Fruit fly (Drosophila melanogaster) whole organism: ENCODE measurements around the gene Ser12.

Experiments used
- CG8478 ChIP-seq: fragments of >200 bp; optimal IDR thresholded peaks from 2 replicates; lab custom pipeline; 2018; ENCODE audit warnings: inconsistent platforms
- Dll ChIP-seq: fragments of >200 bp; optimal IDR thresholded peaks from 2 replicates; lab custom pipeline; 2017
- EcR ChIP-seq, 2 experiments: fragments of >200 bp; optimal IDR thresholded peaks; 2 replicates each; lab custom pipeline; 2017; ENCODE audit warnings: missing biosample characterization in 2 of 2, missing genetic modification characterization in 2 of 2, missing genetic modification reagents in 2 of 2
- pan ChIP-seq: fragments of >200 bp; optimal IDR thresholded peaks from 2 replicates; lab custom pipeline; 2017
- psq ChIP-seq: fragments of >200 bp; optimal IDR thresholded peaks from 2 replicates; lab custom pipeline; 2017
- usp ChIP-seq: fragments of >200 bp; optimal IDR thresholded peaks from 2 replicates; lab custom pipeline; 2017; ENCODE audit warnings: missing biosample characterization, missing genetic modification characterization, mixed read lengths

The Ser12 gene

dm6 chr2L:2251175-2251574, at the start of gene Ser12:
TSS of gene Ser12 (minus strand) at chr2L:2251275.
- TF ChIP-seq pan (lab: Kevin White, UChicago) (no peak), CG8478 (lab: Kevin White, UChicago) (no peak), EcR (GFP tag; optimal IDR thresholded peaks at IDR 0.05; lab: Kevin White, UChicago) (no peak), psq (lab: Kevin White, UChicago) (no peak), usp (GFP tag; lab: Kevin White, UChicago) (no peak), Dll (lab: Kevin White, UChicago) (no peak)

- TF ChIP-seq EcR (GFP tag; optimal IDR thresholded peaks at IDR 0.05; lab: Kevin White, UChicago) (no peak), pan (lab: Kevin White, UChicago) (no peak), psq (lab: Kevin White, UChicago) (no peak), CG8478 (lab: Kevin White, UChicago) (no peak), usp (GFP tag; lab: Kevin White, UChicago) (no peak), Dll (lab: Kevin White, UChicago) (no peak)
Measured at dm6 chr2L:2299803-2300202, 48.7 kb upstream of the Ser12 start, which contains the start of gene CG31949. TSS of gene CG31949 (plus strand) at chr2L:2300103.

- TF ChIP-seq Dll (lab: Kevin White, UChicago) (no peak), pan (lab: Kevin White, UChicago) (no peak), usp (GFP tag; lab: Kevin White, UChicago) (no peak), CG8478 (lab: Kevin White, UChicago) (no peak), psq (lab: Kevin White, UChicago) (no peak), EcR (GFP tag; optimal IDR thresholded peaks at IDR 0.05; lab: Kevin White, UChicago) (no peak)
Measured at dm6 chr2L:2290638-2291037, 39.6 kb upstream of the Ser12 start, which contains the start of gene robl22E. TSS of gene robl22E (minus strand) at chr2L:2290738.

dm6 chr2L:2289316-2289715, 38.2 kb upstream of the Ser12 start, which contains the start of gene CG17237:
TSS of gene CG17237 (minus strand) at chr2L:2289416.
- TF ChIP-seq EcR (GFP tag; optimal IDR thresholded peaks at IDR 0.05; lab: Kevin White, UChicago) (no peak), pan (lab: Kevin White, UChicago) (no peak), CG8478 (lab: Kevin White, UChicago) (no peak), usp (GFP tag; lab: Kevin White, UChicago) (no peak), Dll (lab: Kevin White, UChicago) (no peak), psq (lab: Kevin White, UChicago) (no peak)

- TF ChIP-seq usp (GFP tag; lab: Kevin White, UChicago) (no peak), Dll (lab: Kevin White, UChicago) (no peak), pan (lab: Kevin White, UChicago) (no peak), EcR (GFP tag; optimal IDR thresholded peaks at IDR 0.05; lab: Kevin White, UChicago) (no peak), CG8478 (lab: Kevin White, UChicago) (no peak), psq (lab: Kevin White, UChicago) (no peak)
Measured at dm6 chr2L:2287807-2288206, 36.7 kb upstream of the Ser12 start, which contains the start of gene CG42658. TSS of gene CG42658 (minus strand) at chr2L:2287907.

dm6 chr2L:2286773-2287172, 35.7 kb upstream of the Ser12 start, which contains the start of gene CG31681:
TSS of gene CG31681 (minus strand) at chr2L:2286873.
- no peak for TF ChIP-seq Dll (lab: Kevin White, UChicago)
- TF ChIP-seq CG8478 (lab: Kevin White, UChicago): no peak
- no peak for TF ChIP-seq psq (lab: Kevin White, UChicago)
- no peak for TF ChIP-seq EcR (GFP tag; optimal IDR thresholded peaks at IDR 0.05; lab: Kevin White, UChicago)
- TF ChIP-seq usp (GFP tag; lab: Kevin White, UChicago): no peak
- TF ChIP-seq pan (lab: Kevin White, UChicago): no peak

dm6 chr2L:2284863-2285262, 33.8 kb upstream of the Ser12 start, which contains the start of gene CG4271:
TSS of gene CG4271 (plus strand) at chr2L:2285163.
- TF ChIP-seq pan (lab: Kevin White, UChicago) (no peak), EcR (GFP tag; optimal IDR thresholded peaks at IDR 0.05; lab: Kevin White, UChicago) (no peak), Dll (lab: Kevin White, UChicago) (no peak), usp (GFP tag; lab: Kevin White, UChicago) (no peak), CG8478 (lab: Kevin White, UChicago) (no peak), psq (lab: Kevin White, UChicago) (no peak)

- TF ChIP-seq pan (lab: Kevin White, UChicago) (no peak), usp (GFP tag; lab: Kevin White, UChicago) (no peak), psq (lab: Kevin White, UChicago) (no peak), EcR (GFP tag; optimal IDR thresholded peaks at IDR 0.05; lab: Kevin White, UChicago) (no peak), Dll (lab: Kevin White, UChicago) (no peak), CG8478 (lab: Kevin White, UChicago) (no peak)
Measured at dm6 chr2L:2269040-2269439, 18.0 kb upstream of the Ser12 start, which contains the start of gene CG17242. TSS of gene CG17242 (minus strand) at chr2L:2269140.

dm6 chr2L:2265221-2265620, 14.1 kb upstream of the Ser12 start, which contains the start of gene CG34049:
TSS of gene CG34049 (minus strand) at chr2L:2265321.
- TF ChIP-seq psq (lab: Kevin White, UChicago) (no peak), pan (lab: Kevin White, UChicago) (no peak), EcR (GFP tag; optimal IDR thresholded peaks at IDR 0.05; lab: Kevin White, UChicago) (no peak), usp (GFP tag; lab: Kevin White, UChicago) (no peak), CG8478 (lab: Kevin White, UChicago) (no peak), Dll (lab: Kevin White, UChicago) (no peak)

- TF ChIP-seq Dll (lab: Kevin White, UChicago): no peak
- TF ChIP-seq CG8478 (lab: Kevin White, UChicago): no peak
- no peak for TF ChIP-seq usp (GFP tag; lab: Kevin White, UChicago)
- TF ChIP-seq psq (lab: Kevin White, UChicago): no peak
- no peak for TF ChIP-seq EcR (GFP tag; optimal IDR thresholded peaks at IDR 0.05; lab: Kevin White, UChicago)
- TF ChIP-seq pan (lab: Kevin White, UChicago): no peak
Measured at dm6 chr2L:2263142-2263541, 12.1 kb upstream of the Ser12 start, which contains the start of gene CG4270. TSS of gene CG4270 (plus strand) at chr2L:2263442.

- TF ChIP-seq pan (lab: Kevin White, UChicago) (no peak), usp (GFP tag; lab: Kevin White, UChicago) (no peak), psq (lab: Kevin White, UChicago) (no peak), Dll (lab: Kevin White, UChicago) (no peak), EcR (GFP tag; optimal IDR thresholded peaks at IDR 0.05; lab: Kevin White, UChicago) (no peak), CG8478 (lab: Kevin White, UChicago) (no peak)
Measured at dm6 chr2L:2254950-2255349, 3.9 kb upstream of the Ser12 start, which contains the start of gene Send1. TSS of gene Send1 (minus strand) at chr2L:2255050.
